Fruit fly (Drosophila melanogaster): ENCODE data around the gene cv.

cv gene

DNA sequence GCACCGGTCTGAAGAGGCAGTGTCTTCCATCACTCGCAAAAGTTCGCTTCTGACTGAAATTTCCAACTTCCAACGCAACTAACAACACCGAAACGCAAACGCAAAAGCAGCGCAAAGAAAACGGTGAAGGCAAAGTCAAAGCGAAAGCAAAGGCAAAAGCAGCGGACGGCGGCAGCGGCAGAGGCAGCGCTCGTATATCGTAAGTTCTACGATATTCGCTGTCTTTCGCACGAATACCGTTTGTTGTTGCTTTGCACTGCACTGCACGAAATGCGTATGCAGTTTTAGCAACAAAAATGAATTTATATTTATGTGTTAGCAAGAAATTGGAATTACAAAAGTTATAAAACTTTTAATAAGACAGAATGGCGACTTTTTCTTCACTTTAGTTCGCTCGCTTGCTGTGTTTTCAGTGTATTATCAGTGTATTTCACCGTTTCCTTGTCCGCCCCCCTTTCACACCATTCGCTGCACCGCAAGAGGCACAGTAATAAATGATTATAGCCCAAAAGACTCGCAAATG is 41.3 kb upstream of the cv start, which contains the start of gene OtopLa (continued):
- TF ChIP-seq CG30431 (GFP tag; optimal IDR thresholded peaks at IDR 0.05): peak; percentile 71
- peak; percentile 57 for TF ChIP-seq Lim3 (GFP tag; IDR thresholded peaks at IDR 0.05)
- TF ChIP-seq CG1602 (GFP tag; optimal IDR thresholded peaks at IDR 0.05): peak; percentile 69
- TF ChIP-seq CG32767 (GFP tag; IDR thresholded peaks at IDR 0.05): peak; percentile 87
- TF ChIP-seq CG1603 (tag; optimal IDR thresholded peaks at IDR 0.05): peak; percentile 84
- TF ChIP-seq lbe (GFP tag; optimal IDR thresholded peaks at IDR 0.05): peak; percentile 18
- peak; percentile 76 for TF ChIP-seq odd (GFP tag; optimal IDR thresholded peaks at IDR 0.05)
- TF ChIP-seq abd-A (tag; optimal IDR thresholded peaks at IDR 0.05): no peak
- TF ChIP-seq CHES-1-like (GFP tag; optimal IDR thresholded peaks at IDR 0.05): peak; percentile 60
- TF ChIP-seq Side (GFP tag; optimal IDR thresholded peaks at IDR 0.05): peak; percentile 78
- TF ChIP-seq CG7357 (GFP tag; IDR thresholded peaks at IDR 0.05): peak; percentile 58; the same call in 1 of the 3 replicates
- peak; percentile 63 for TF ChIP-seq ssp (GFP tag; IDR thresholded peaks at IDR 0.05)
- peak; percentile 84 for TF ChIP-seq lilli (GFP tag; optimal IDR thresholded peaks at IDR 0.05)
- peak; percentile 70 for TF ChIP-seq MTF-1 (GFP tag; optimal IDR thresholded peaks at IDR 0.05; ENCODE audit: borderline replicate concordance)
- peak; percentile 81 for TF ChIP-seq Atf6 (GFP tag; IDR thresholded peaks at IDR 0.05)
- peak; percentile 20 for TF ChIP-seq shn (GFP tag; optimal IDR thresholded peaks at IDR 0.05)
- peak; percentile 72 for TF ChIP-seq crc (GFP tag; optimal IDR thresholded peaks at IDR 0.05)
- TF ChIP-seq CG10565 (GFP tag; optimal IDR thresholded peaks at IDR 0.05): peak; percentile 46
- TF ChIP-seq Sry-δ (GFP tag; optimal IDR thresholded peaks at IDR 0.05): peak; percentile 31
- TF ChIP-seq run (tag; optimal IDR thresholded peaks at IDR 0.05): peak; percentile 56
- TF ChIP-seq gcm (GFP tag; optimal IDR thresholded peaks at IDR 0.05): peak; percentile 72
- TF ChIP-seq gfzf (GFP tag; optimal IDR thresholded peaks at IDR 0.05): no peak
- TF ChIP-seq CG17361 (GFP tag; IDR thresholded peaks at IDR 0.05): peak; percentile 85
- no peak for TF ChIP-seq h (optimal IDR thresholded peaks at IDR 0.05)
- TF ChIP-seq CG10366 (GFP tag; IDR thresholded peaks at IDR 0.05): peak; percentile 87
- TF ChIP-seq Antp (GFP tag; optimal IDR thresholded peaks at IDR 0.05): peak; percentile 81
- TF ChIP-seq ap (GFP tag; IDR thresholded peaks at IDR 0.05): peak; percentile 64
- peak; percentile 45 for TF ChIP-seq CG14965 (GFP tag; optimal IDR thresholded peaks at IDR 0.05; ENCODE audit: borderline replicate concordance)
- no peak for TF ChIP-seq ftz-f1 (GFP tag; optimal IDR thresholded peaks at IDR 0.05)
- TF ChIP-seq Sox100B (GFP tag; optimal IDR thresholded peaks at IDR 0.05): peak; percentile 75
- TF ChIP-seq Elba2 (GFP tag; optimal IDR thresholded peaks at IDR 0.05): no peak
- TF ChIP-seq Dp (GFP tag; optimal IDR thresholded peaks at IDR 0.05): no peak
- peak; percentile 84 for TF ChIP-seq oc (tag; optimal IDR thresholded peaks at IDR 0.05)
- peak; percentile 80 for TF ChIP-seq CG3407 (GFP tag; optimal IDR thresholded peaks at IDR 0.05)
- peak; percentile 60 for TF ChIP-seq CG11723 (GFP tag; optimal IDR thresholded peaks at IDR 0.05)
- TF ChIP-seq NC2β (GFP tag; optimal IDR thresholded peaks at IDR 0.05): peak; percentile 78
- no peak for TF ChIP-seq Hr78 (GFP tag; optimal IDR thresholded peaks at IDR 0.05)
- peak; percentile 84 for TF ChIP-seq CG2875 (GFP tag; optimal IDR thresholded peaks at IDR 0.05)
- TF ChIP-seq pum (GFP tag; optimal IDR thresholded peaks at IDR 0.05): peak; percentile 83
- TF ChIP-seq CG31441 (GFP tag; IDR thresholded peaks at IDR 0.05): peak; percentile 90
- no peak for TF ChIP-seq tll (GFP tag; optimal IDR thresholded peaks at IDR 0.05)
- peak; percentile 50 for TF ChIP-seq CG10431 (GFP tag; optimal IDR thresholded peaks at IDR 0.05)
- no peak for TF ChIP-seq insv (GFP tag; optimal IDR thresholded peaks at IDR 0.05)
- peak; percentile 15 for TF ChIP-seq ac (GFP tag; optimal IDR thresholded peaks at IDR 0.05)
- TF ChIP-seq CG9876 (GFP tag; optimal IDR thresholded peaks at IDR 0.05): peak; percentile 18
- TF ChIP-seq hth (optimal IDR thresholded peaks at IDR 0.05): no peak
- no peak for TF ChIP-seq CG42726 (GFP tag; IDR thresholded peaks at IDR 0.05; ENCODE audit: partially characterized antibody)
- peak; percentile 84 for TF ChIP-seq CG12391 (tag; optimal IDR thresholded peaks at IDR 0.05)
- peak; percentile 76 for TF ChIP-seq CG11093 (GFP tag; IDR thresholded peaks at IDR 0.05)
- peak; percentile 82 for TF ChIP-seq sens-2 (GFP tag; IDR thresholded peaks at IDR 0.05)
- peak; percentile 9 for TF ChIP-seq stwl (tag; optimal IDR thresholded peaks at IDR 0.05)
